Worm (Caenorhabditis elegans) whole organism, mixed stage, embryonic: ENCODE results near the gene sma-2.

Experiments
- M03D4.4 ChIP-seq: sonication (generic microtip); optimal IDR thresholded peaks from 2 replicates; lab custom pipeline; 2017; ENCODE audit warnings: mild to moderate bottlenecking, missing genetic modification characterization, missing compliant biosample characterization
- bed-3 ChIP-seq: fragments of 200-800 bp; sonication (Bioruptor generic); optimal IDR thresholded peaks from 3 replicates; lab custom pipeline; 2018; ENCODE audit warnings: mild to moderate bottlenecking, missing genetic modification characterization, moderate library complexity, missing compliant biosample characterization
- blmp-1 ChIP-seq: fragments of 150-350 bp; optimal IDR thresholded peaks from 2 replicates; lab custom pipeline; 2014; ENCODE audit warnings: missing biosample characterization, missing genetic modification characterization
- ceh-39 ChIP-seq: fragments of 150-350 bp; optimal IDR thresholded peaks from 2 replicates; lab custom pipeline; 2014; ENCODE audit warnings: missing biosample characterization, missing genetic modification characterization
- ceh-43 ChIP-seq: fragments of 200-800 bp; sonication (Bioruptor generic); optimal IDR thresholded peaks from 2 replicates; lab custom pipeline; 2018; ENCODE audit warnings: mild to moderate bottlenecking, missing genetic modification characterization, moderate library complexity, missing compliant biosample characterization
- ceh-83 ChIP-seq: fragments of 200-800 bp; sonication (Bioruptor generic); optimal IDR thresholded peaks from 2 replicates; lab custom pipeline; 2018; ENCODE audit warnings: mild to moderate bottlenecking, missing genetic modification characterization, missing compliant biosample characterization
- ces-1 ChIP-seq: fragments of 150-350 bp; optimal IDR thresholded peaks from 2 replicates; lab custom pipeline; 2014; ENCODE audit warnings: missing biosample characterization, missing genetic modification reagents, missing genetic modification characterization
- cnd-1 ChIP-seq: fragments of 200-800 bp; sonication (Bioruptor generic); optimal IDR thresholded peaks from 2 replicates; lab custom pipeline; 2018; ENCODE audit warnings: mild to moderate bottlenecking, missing genetic modification characterization, missing compliant biosample characterization
- drap-1 ChIP-seq: fragments of 200-800 bp; sonication (Bioruptor generic); optimal IDR thresholded peaks from 3 replicates; lab custom pipeline; 2018; ENCODE audit warnings: mild to moderate bottlenecking, missing genetic modification characterization, missing compliant biosample characterization
- elt-1 ChIP-seq: sonication (generic microtip); optimal IDR thresholded peaks from 2 replicates; lab custom pipeline; 2017; ENCODE audit warnings: missing genetic modification characterization, mild to moderate bottlenecking, missing compliant biosample characterization, antibody characterized with exemption, moderate library complexity, borderline replicate concordance; ENCODE audit not compliant: insufficient read depth
- elt-3 ChIP-seq: fragments of 150-350 bp; optimal IDR thresholded peaks from 2 replicates; lab custom pipeline; 2014; ENCODE audit warnings: missing biosample characterization, missing genetic modification characterization
- flh-1 ChIP-seq: fragments of 200-800 bp; sonication (Bioruptor generic); optimal IDR thresholded peaks from 2 replicates; lab custom pipeline; 2018; ENCODE audit warnings: mild to moderate bottlenecking, missing genetic modification characterization, moderate library complexity, missing compliant biosample characterization
- ham-2 ChIP-seq: fragments of 200-800 bp; sonication (Bioruptor generic); optimal IDR thresholded peaks from 2 replicates; lab custom pipeline; 2018; ENCODE audit warnings: mild to moderate bottlenecking, missing genetic modification characterization, missing compliant biosample characterization
- hlh-1 ChIP-seq: fragments of 150-350 bp; optimal IDR thresholded peaks from 2 replicates; lab custom pipeline; 2014; ENCODE audit warnings: missing biosample characterization, missing genetic modification reagents, missing genetic modification characterization
- lin-13 ChIP-seq: fragments of 150-350 bp; optimal IDR thresholded peaks from 2 replicates; lab custom pipeline; 2014; ENCODE audit warnings: missing biosample characterization, missing genetic modification characterization
- lin-32 ChIP-seq: fragments of 200-800 bp; sonication (Bioruptor generic); optimal IDR thresholded peaks from 2 replicates; lab custom pipeline; 2018; ENCODE audit warnings: mild to moderate bottlenecking, missing genetic modification characterization, missing compliant biosample characterization
- lsy-2 ChIP-seq: fragments of 150-350 bp; optimal IDR thresholded peaks from 2 replicates; lab custom pipeline; 2014; ENCODE audit warnings: missing biosample characterization, missing genetic modification characterization
- mab-5 ChIP-seq: fragments of 150-350 bp; optimal IDR thresholded peaks from 2 replicates; lab custom pipeline; 2014; ENCODE audit warnings: missing biosample characterization, missing genetic modification characterization
- mep-1 ChIP-seq: fragments of 150-350 bp; optimal IDR thresholded peaks from 2 replicates; lab custom pipeline; 2017; ENCODE audit warnings: missing biosample characterization, missing genetic modification reagents, missing genetic modification characterization, inconsistent platforms
- mls-2 ChIP-seq: sonication (generic microtip); optimal IDR thresholded peaks from 2 replicates; lab custom pipeline; 2016; ENCODE audit warnings: mild to moderate bottlenecking, missing genetic modification characterization, moderate library complexity, missing compliant biosample characterization
- nhr-12 ChIP-seq: fragments of 150-350 bp; optimal IDR thresholded peaks from 2 replicates; lab custom pipeline; 2014; ENCODE audit warnings: missing biosample characterization, missing genetic modification characterization
- nhr-2 ChIP-seq: fragments of 150-350 bp; optimal IDR thresholded peaks from 2 replicates; lab custom pipeline; 2014; ENCODE audit warnings: missing biosample characterization, missing genetic modification characterization
- nhr-28 ChIP-seq: fragments of 150-350 bp; optimal IDR thresholded peaks from 2 replicates; lab custom pipeline; 2014; ENCODE audit warnings: missing biosample characterization, missing genetic modification characterization
- nhr-76 ChIP-seq: sonication (generic microtip); optimal IDR thresholded peaks from 2 replicates; lab custom pipeline; 2017; ENCODE audit warnings: missing biosample characterization, missing genetic modification characterization
- pha-4 ChIP-seq: fragments of 150-350 bp; optimal IDR thresholded peaks from 2 replicates; lab custom pipeline; 2018; ENCODE audit warnings: missing biosample characterization, missing genetic modification reagents, missing genetic modification characterization
- sem-2 ChIP-seq: fragments of 200-800 bp; sonication (Bioruptor generic); optimal IDR thresholded peaks from 2 replicates; lab custom pipeline; 2018; ENCODE audit warnings: mild to moderate bottlenecking, missing genetic modification characterization, missing compliant biosample characterization
- snpc-4 ChIP-seq: fragments of 150-350 bp; optimal IDR thresholded peaks from 2 replicates; lab custom pipeline; 2014; ENCODE audit warnings: missing biosample characterization, missing genetic modification characterization
- sptf-1 ChIP-seq: sonication (generic microtip); optimal IDR thresholded peaks from 2 replicates; lab custom pipeline; 2017; ENCODE audit warnings: mild to moderate bottlenecking, missing genetic modification characterization, moderate library complexity, missing compliant biosample characterization
- tbx-8 ChIP-seq: fragments of 200-800 bp; sonication (Bioruptor generic); optimal IDR thresholded peaks from 2 replicates; lab custom pipeline; 2018; ENCODE audit warnings: mild to moderate bottlenecking, missing genetic modification characterization, moderate library complexity, missing compliant biosample characterization
- unc-39 ChIP-seq: fragments of 150-350 bp; optimal IDR thresholded peaks from 2 replicates; lab custom pipeline; 2014; ENCODE audit warnings: missing biosample characterization, missing genetic modification characterization
- unc-62 ChIP-seq: fragments of 150-350 bp; optimal IDR thresholded peaks from 2 replicates; lab custom pipeline; 2014; ENCODE audit warnings: missing biosample characterization, missing genetic modification reagents, missing genetic modification characterization
- zip-8 ChIP-seq: fragments of 150-350 bp; optimal IDR thresholded peaks from 2 replicates; lab custom pipeline; 2014; ENCODE audit warnings: missing biosample characterization, missing genetic modification characterization
- ztf-11 ChIP-seq: fragments of 150-350 bp; optimal IDR thresholded peaks from 2 replicates; lab custom pipeline; 2014; ENCODE audit warnings: missing biosample characterization, missing genetic modification characterization

The sma-2 gene

DNA sequence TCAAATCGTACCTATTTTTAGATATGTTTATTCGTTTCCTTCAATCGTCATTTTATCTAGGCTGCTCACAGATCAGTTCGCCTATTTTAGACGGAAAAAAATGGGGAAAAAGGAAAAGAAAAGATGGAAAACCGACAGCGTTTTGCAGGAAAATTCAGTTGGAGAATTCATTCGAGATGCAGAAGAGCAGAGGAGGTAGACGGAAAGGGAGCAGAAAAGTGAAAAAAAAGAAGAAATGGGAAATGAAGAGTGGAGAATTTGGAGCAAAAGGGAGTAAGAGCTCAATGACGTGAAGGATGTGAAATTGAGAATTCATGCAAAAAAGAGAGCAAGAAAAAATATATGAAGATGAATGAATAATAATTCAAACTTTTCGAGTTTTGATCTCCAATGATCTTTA is 35.0 kb downstream of the sma-2 start:
- TF ChIP-seq nhr-12 (no peak), lin-32 (no peak), ceh-83 (no peak), unc-39 (no peak), elt-1 (tag; lab: Kevin White, UChicago) (no peak), ceh-43 (GFP tag; lab: Kevin White, UChicago) (no peak), cnd-1 (no peak), M03D4.4 (tag; lab: Kevin White, UChicago) (no peak), sptf-1 (tag; lab: Kevin White, UChicago) (no peak), elt-3 (no peak), ztf-11 (no peak), nhr-2 (tag; lab: Kevin White, UChicago) (no peak), mab-5 (tag; lab: Kevin White, UChicago) (no peak), nhr-76 (tag; lab: Kevin White, UChicago) (no peak), flh-1 (GFP tag; lab: Kevin White, UChicago) (no peak), sem-2 (GFP tag; lab: Kevin White, UChicago) (no peak), mls-2 (tag; lab: Kevin White, UChicago) (no peak), blmp-1 (tag; lab: Kevin White, UChicago) (no peak)

DNA sequence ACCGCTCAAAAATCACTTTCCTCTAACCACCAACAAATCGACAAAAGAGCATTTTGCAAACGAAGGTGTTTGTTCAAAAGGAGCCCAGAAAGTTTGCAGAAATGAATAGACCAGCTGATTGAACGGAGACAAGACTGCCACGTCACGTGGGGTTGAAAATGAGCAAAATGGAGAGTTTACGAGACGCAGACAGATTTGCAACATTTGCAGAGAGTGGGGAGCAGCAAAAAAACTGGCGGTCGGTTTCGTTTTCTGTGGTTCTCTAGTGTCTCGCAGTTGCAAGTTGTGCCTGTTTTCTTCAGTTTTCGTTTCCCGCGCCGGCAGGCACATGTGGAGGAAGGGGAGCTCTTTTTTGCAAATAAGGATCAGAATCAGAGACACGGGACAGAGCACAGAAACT is 35.9 kb downstream of the sma-2 start:
- TF ChIP-seq mab-5 (tag; lab: Kevin White, UChicago), result no peak
- no peak for TF ChIP-seq bed-3 (GFP tag; lab: Kevin White, UChicago)

- no peak for TF ChIP-seq unc-62 (GFP tag; lab: Kevin White, UChicago)
- TF ChIP-seq sptf-1 (tag; lab: Kevin White, UChicago), result no peak
- TF ChIP-seq ceh-39, result no peak
- no peak for TF ChIP-seq hlh-1 (tag; lab: Kevin White, UChicago)
- TF ChIP-seq blmp-1 (tag; lab: Kevin White, UChicago), result no peak
- TF ChIP-seq nhr-12, result no peak
- TF ChIP-seq snpc-4, result no peak
- TF ChIP-seq bed-3 (GFP tag; lab: Kevin White, UChicago), result no peak
- no peak for TF ChIP-seq pha-4 (tag; lab: Kevin White, UChicago)
Measured at ce11 chrIII:8786077-8786476, 36.6 kb downstream of the sma-2 start, which contains the start of gene K02D10.8. Gene K02D10.8, plus strand, starts transcription at chrIII:8786377.

DNA sequence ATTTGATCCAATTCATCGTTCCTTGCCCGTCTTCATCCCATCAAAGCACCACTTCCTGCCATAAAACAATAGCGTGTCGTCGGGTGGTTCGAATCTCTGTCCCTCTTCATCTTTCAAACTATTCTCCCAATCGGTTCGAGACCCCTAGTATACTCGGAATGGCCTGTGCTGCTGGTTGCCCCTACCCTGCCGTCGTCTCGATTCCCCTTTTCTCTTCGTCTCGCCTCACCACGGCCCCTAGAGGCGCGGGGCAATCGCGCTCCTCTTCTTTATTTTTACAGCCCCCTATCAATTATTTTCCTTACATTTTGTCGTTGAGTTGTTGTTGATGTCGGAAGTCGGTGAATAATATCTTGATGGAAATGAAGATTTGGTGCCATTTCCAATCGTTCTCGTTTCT is 39.2 kb downstream of the sma-2 start:
- TF ChIP-seq elt-3 (no peak), nhr-28 (no peak), cnd-1 (no peak), nhr-2 (tag; lab: Kevin White, UChicago) (no peak), bed-3 (GFP tag; lab: Kevin White, UChicago) (no peak), snpc-4 (no peak), tbx-8 (GFP tag; lab: Kevin White, UChicago) (no peak), mls-2 (tag; lab: Kevin White, UChicago) (no peak), pha-4 (tag; lab: Kevin White, UChicago) (no peak), blmp-1 (tag; lab: Kevin White, UChicago) (no peak), mep-1 (tag; lab: Kevin White, UChicago) (no peak), ham-2 (GFP tag; lab: Kevin White, UChicago) (no peak), flh-1 (GFP tag; lab: Kevin White, UChicago) (no peak)
- TF ChIP-seq, all 35 proteins: peak for 0

ce11 chrIII:8791235-8791634 is 41.8 kb downstream of the sma-2 start, which contains the start of the genes zfp-1 and F54F2.14:
Gene zfp-1, plus strand, starts transcription at chrIII:8791535.
Gene F54F2.14, plus strand, starts transcription at chrIII:8791546.
- no peak for TF ChIP-seq zip-8 (tag; lab: Kevin White, UChicago)

ce11 chrIII:8792251-8792650 is 42.8 kb downstream of the sma-2 start, which contains the start of gene ztf-1:
Gene ztf-1, minus strand, starts transcription at chrIII:8792351.
- no peak for TF ChIP-seq mep-1 (tag; lab: Kevin White, UChicago)
- no peak for TF ChIP-seq M03D4.4 (tag; lab: Kevin White, UChicago)
- TF ChIP-seq ces-1 (GFP tag; lab: Kevin White, UChicago), result no peak
- no peak for TF ChIP-seq lsy-2 (tag; lab: Kevin White, UChicago)
- TF ChIP-seq nhr-28, result no peak
- no peak for TF ChIP-seq blmp-1 (tag; lab: Kevin White, UChicago)
- no peak for TF ChIP-seq lin-13 (tag; lab: Kevin White, UChicago)
- TF ChIP-seq sptf-1 (tag; lab: Kevin White, UChicago), result no peak
- TF ChIP-seq elt-3, result no peak
- no peak for TF ChIP-seq ham-2 (GFP tag; lab: Kevin White, UChicago)
- no peak for TF ChIP-seq lin-32
- no peak for TF ChIP-seq drap-1 (GFP tag; lab: Kevin White, UChicago)
- TF ChIP-seq unc-62 (GFP tag; lab: Kevin White, UChicago), result no peak
- no peak for TF ChIP-seq zip-8 (tag; lab: Kevin White, UChicago)
- no peak for TF ChIP-seq mls-2 (tag; lab: Kevin White, UChicago)
- TF ChIP-seq unc-39, result no peak
- no peak for TF ChIP-seq ztf-11
- TF ChIP-seq flh-1 (GFP tag; lab: Kevin White, UChicago), result no peak
